In genomic region chr3R:17546115-17546705, dm6 we compare ENCODE assay signal across 3 fruit fly cellular contexts.
TF ChIP-seq lines count a peak whose summit lies in the region.

Gene Prx3 (minus strand): TSS chr3R:17546531.

- no peak for TF ChIP-seq CTCF in whole organism, embryonic (GFP tag; optimal IDR thresholded peaks at IDR 0.05; lab: Kevin White, UChicago)

TF ChIP-seq in whole organism, adult, 20 proteins besides CTCF, POLR2A, EP300 and RAD21:
- TF ChIP-seq kay (GFP tag; lab: Kevin White, UChicago; ENCODE audit: borderline replicate concordance): no peak
- peak; percentile 18 for TF ChIP-seq CG11617 (GFP tag; optimal IDR thresholded peaks at IDR 0.05; lab: Kevin White, UChicago)
- no peak for TF ChIP-seq ovo (GFP tag; optimal IDR thresholded peaks at IDR 0.05; lab: Kevin White, UChicago)
- no peak for TF ChIP-seq CG12768 (GFP tag; optimal IDR thresholded peaks at IDR 0.05; lab: Kevin White, UChicago)
- peak; percentile 62 for TF ChIP-seq tj (GFP tag; optimal IDR thresholded peaks at IDR 0.05; lab: Kevin White, UChicago)
- peak in 1 of 2 experiments; percentile 4 for TF ChIP-seq cnc (optimal IDR thresholded peaks at IDR 0.05; lab: Kevin White, UChicago)
- TF ChIP-seq Mnt (GFP tag; optimal IDR thresholded peaks at IDR 0.05; lab: Kevin White, UChicago): no peak
- no peak for TF ChIP-seq CG5204 (GFP tag; optimal IDR thresholded peaks at IDR 0.05; lab: Kevin White, UChicago)
- TF ChIP-seq CG33017 (tag; optimal IDR thresholded peaks at IDR 0.05; lab: Kevin White, UChicago): no peak
- no peak for TF ChIP-seq toe (GFP tag; optimal IDR thresholded peaks at IDR 0.05; lab: Kevin White, UChicago)
- TF ChIP-seq CG7101 (tag; optimal IDR thresholded peaks at IDR 0.05; lab: Kevin White, UChicago): no peak
- TF ChIP-seq CG1620 (GFP tag; optimal IDR thresholded peaks at IDR 0.05; lab: Kevin White, UChicago): no peak
- no peak for TF ChIP-seq Hr96 (GFP tag; optimal IDR thresholded peaks at IDR 0.05; lab: Kevin White, UChicago)
- no peak for TF ChIP-seq Clk (GFP tag; optimal IDR thresholded peaks at IDR 0.05; lab: Kevin White, UChicago)
- TF ChIP-seq CG7045 (GFP tag; optimal IDR thresholded peaks at IDR 0.05; lab: Kevin White, UChicago): no peak
- no peak for TF ChIP-seq Crg-1 (GFP tag; optimal IDR thresholded peaks at IDR 0.05; lab: Kevin White, UChicago)
- TF ChIP-seq bab1 (GFP tag; optimal IDR thresholded peaks at IDR 0.05; lab: Kevin White, UChicago): peak; percentile 5
- no peak for TF ChIP-seq pad (GFP tag; optimal IDR thresholded peaks at IDR 0.05; lab: Kevin White, UChicago)
- no peak for TF ChIP-seq cic (GFP tag; optimal IDR thresholded peaks at IDR 0.05; lab: Kevin White, UChicago)
- no peak for TF ChIP-seq CG14711 (tag; optimal IDR thresholded peaks at IDR 0.05; lab: Kevin White, UChicago)

TF ChIP-seq in whole organism, embryonic, 481 proteins besides CTCF, POLR2A, EP300 and RAD21 (continues in another document):
- peak; percentile 11 for TF ChIP-seq CG4617 (GFP tag; optimal IDR thresholded peaks at IDR 0.05; lab: Kevin White, UChicago; ENCODE audit: borderline replicate concordance)
- TF ChIP-seq repo (GFP tag; optimal IDR thresholded peaks at IDR 0.05; lab: Kevin White, UChicago): no peak
- TF ChIP-seq CG6254 (GFP tag; optimal IDR thresholded peaks at IDR 0.05; lab: Kevin White, UChicago): no peak
- TF ChIP-seq CG10321 (GFP tag; IDR thresholded peaks at IDR 0.05; lab: Robert Waterston, UW): no peak
- peak; percentile 96 for TF ChIP-seq E2f2 (GFP tag; IDR thresholded peaks at IDR 0.05; lab: Robert Waterston, UW)
- peak; percentile 26 for TF ChIP-seq BEAF-32 (GFP tag; optimal IDR thresholded peaks at IDR 0.05; lab: Kevin White, UChicago)
- peak; percentile 32; the same call in 2 of the 3 replicates for TF ChIP-seq CG34224 (GFP tag; IDR thresholded peaks at IDR 0.05; lab: Robert Waterston, UW; ENCODE audit: partially characterized antibody)
- TF ChIP-seq dpn (GFP tag; optimal IDR thresholded peaks at IDR 0.05; lab: Kevin White, UChicago): no peak
- peak; percentile 23 for TF ChIP-seq CG9437 (GFP tag; optimal IDR thresholded peaks at IDR 0.05; lab: Kevin White, UChicago)
- peak; percentile 5 for TF ChIP-seq HmgZ (tag; optimal IDR thresholded peaks at IDR 0.05; lab: Kevin White, UChicago)
- peak; percentile 13 for TF ChIP-seq trem (tag; optimal IDR thresholded peaks at IDR 0.05; lab: Kevin White, UChicago)
- TF ChIP-seq Sin3A (optimal IDR thresholded peaks at IDR 0.05; lab: Kevin White, UChicago): peak; percentile 9
- peak; percentile 92 for TF ChIP-seq Dp (GFP tag; optimal IDR thresholded peaks at IDR 0.05; lab: Kevin White, UChicago)
- TF ChIP-seq Doc3 (GFP tag; IDR thresholded peaks at IDR 0.05; lab: Robert Waterston, UW; ENCODE audit: partially characterized antibody): 0 out of 3 replicates have a peak, but pooled peaks have one; percentile 34
- TF ChIP-seq Pdp1 (GFP tag; optimal IDR thresholded peaks at IDR 0.05; lab: Kevin White, UChicago): peak in 1 of 2 experiments; percentile 99
- TF ChIP-seq stwl (tag; optimal IDR thresholded peaks at IDR 0.05; lab: Kevin White, UChicago): peak; percentile 84
- peak; percentile 3 for TF ChIP-seq CG14710 (tag; optimal IDR thresholded peaks at IDR 0.05; lab: Kevin White, UChicago)
- no peak for TF ChIP-seq dysf (GFP tag; IDR thresholded peaks at IDR 0.05; lab: Robert Waterston, UW)
- peak; percentile 46 for TF ChIP-seq MESR4 (GFP tag; optimal IDR thresholded peaks at IDR 0.05; lab: Kevin White, UChicago)
- TF ChIP-seq CG2116 (GFP tag; optimal IDR thresholded peaks at IDR 0.05; lab: Kevin White, UChicago): peak; percentile 50
- no peak for TF ChIP-seq CG7987 (GFP tag; optimal IDR thresholded peaks at IDR 0.05; lab: Kevin White, UChicago)
- peak; percentile 63 for TF ChIP-seq MBD-R2 (GFP tag; IDR thresholded peaks at IDR 0.05; lab: Robert Waterston, UW)
- peak; percentile 38; the same call in 1 of the 3 replicates for TF ChIP-seq CG6791 (GFP tag; IDR thresholded peaks at IDR 0.05; lab: Robert Waterston, UW; ENCODE audit: partially characterized antibody)
- 0 out of 2 replicates have a peak, but pooled peaks have one; percentile 37 for TF ChIP-seq unc-4 (GFP tag; IDR thresholded peaks at IDR 0.05; lab: Robert Waterston, UW; ENCODE audit: partially characterized antibody)
- peak; percentile 12 for TF ChIP-seq CG15514 (GFP tag; optimal IDR thresholded peaks at IDR 0.05; lab: Kevin White, UChicago)
- peak; percentile 44 for TF ChIP-seq Scr (GFP tag; IDR thresholded peaks at IDR 0.05; lab: Robert Waterston, UW; ENCODE audit: partially characterized antibody)
- TF ChIP-seq tx (GFP tag; optimal IDR thresholded peaks at IDR 0.05; lab: Kevin White, UChicago): no peak
- peak; percentile 22 for TF ChIP-seq Ets97D (GFP tag; optimal IDR thresholded peaks at IDR 0.05; lab: Kevin White, UChicago)
- peak; percentile 76 for TF ChIP-seq Dref (GFP tag; IDR thresholded peaks at IDR 0.05; lab: Robert Waterston, UW)
- TF ChIP-seq bbx (GFP tag; IDR thresholded peaks at IDR 0.05; lab: Robert Waterston, UW; ENCODE audit: partially characterized antibody): peak; percentile 41; the same call in 1 of the 2 replicates
- peak; percentile 69 for TF ChIP-seq YL-1 (GFP tag; optimal IDR thresholded peaks at IDR 0.05; lab: Kevin White, UChicago)
- peak; percentile 1 for TF ChIP-seq CG10267 (tag; optimal IDR thresholded peaks at IDR 0.05; lab: Kevin White, UChicago)
- peak; percentile 78 for TF ChIP-seq gfzf (GFP tag; optimal IDR thresholded peaks at IDR 0.05; lab: Kevin White, UChicago)
- TF ChIP-seq CG4730 (GFP tag; IDR thresholded peaks at IDR 0.05; lab: Robert Waterston, UW): no peak

TF ChIP-seq in whole organism, prepupa, 60 proteins besides CTCF, POLR2A, EP300 and RAD21:
- TF ChIP-seq dsx (GFP tag; optimal IDR thresholded peaks at IDR 0.05; lab: Kevin White, UChicago; ENCODE audit: poor library complexity, severe bottlenecking) (no peak), fd59A (GFP tag; optimal IDR thresholded peaks at IDR 0.05; lab: Kevin White, UChicago) (no peak), Smox (GFP tag; optimal IDR thresholded peaks at IDR 0.05; lab: Kevin White, UChicago) (no peak), vri (GFP tag; optimal IDR thresholded peaks at IDR 0.05; lab: Kevin White, UChicago) (peak; percentile 90), Blimp-1 (GFP tag; optimal IDR thresholded peaks at IDR 0.05; lab: Kevin White, UChicago) (peak; percentile 93), achi (GFP tag; optimal IDR thresholded peaks at IDR 0.05; lab: Kevin White, UChicago) (peak; percentile 62), net (GFP tag; optimal IDR thresholded peaks at IDR 0.05; lab: Kevin White, UChicago) (no peak), Eip93F (GFP tag; optimal IDR thresholded peaks at IDR 0.05; lab: Kevin White, UChicago) (no peak)
